Fruit fly (Drosophila melanogaster) whole organism, embryonic: ENCODE measurements around the gene Creld.

Source experiments
- Abd-B ChIP-seq: fragments of 200-800 bp; sonication (Bioruptor generic); optimal IDR thresholded peaks from 2 replicates; lab custom pipeline; 2018; ENCODE audit warnings: missing biosample characterization, mild to moderate bottlenecking, missing genetic modification characterization, moderate library complexity
- Antp ChIP-seq: fragments of 200-800 bp; sonication (Bioruptor generic); optimal IDR thresholded peaks from 3 replicates; lab custom pipeline; 2016; ENCODE audit warnings: missing biosample characterization, missing genetic modification characterization
- Asciz ChIP-seq: fragments of 200-800 bp; sonication (Bioruptor generic); optimal IDR thresholded peaks from 2 replicates; lab custom pipeline; 2017; ENCODE audit warnings: missing biosample characterization, mild to moderate bottlenecking, missing genetic modification characterization, missing genetic modification reagents
- Atf3 ChIP-seq: fragments of 200-800 bp; sonication (Bioruptor generic); optimal IDR thresholded peaks from 3 replicates; lab custom pipeline; 2016; ENCODE audit warnings: missing biosample characterization, missing genetic modification characterization
- Bgb ChIP-seq: fragments of 200-800 bp; sonication (Bioruptor generic); IDR thresholded peaks from 2 replicates; pipeline ENCODE4 v1.3.6; 2022; ENCODE audit warnings: missing biosample characterization, missing genetic modification characterization; ENCODE audit not compliant: partially characterized antibody
- C15 ChIP-seq: fragments of 200-800 bp; sonication (Bioruptor generic); IDR thresholded peaks from 3 replicates; pipeline ENCODE4 v1.3.6; 2022; ENCODE audit warnings: missing biosample characterization, missing genetic modification characterization
- CG10274 ChIP-seq: fragments of 200-800 bp; sonication (Bioruptor generic); optimal IDR thresholded peaks from 3 replicates; lab custom pipeline; 2017; ENCODE audit warnings: missing biosample characterization, mild to moderate bottlenecking, missing genetic modification characterization
- CG14667 ChIP-seq: fragments of 200-800 bp; sonication (Bioruptor generic); IDR thresholded peaks from 2 replicates; pipeline ENCODE4 v1.3.6; 2022; ENCODE audit warnings: missing biosample characterization, missing genetic modification characterization
- CG15601 ChIP-seq: fragments of 200-800 bp; sonication (Bioruptor generic); optimal IDR thresholded peaks from 3 replicates; lab custom pipeline; 2019; ENCODE audit warnings: missing biosample characterization, mild to moderate bottlenecking, missing genetic modification characterization, moderate library complexity
- CG15696 ChIP-seq: fragments of 200-800 bp; sonication (Bioruptor generic); optimal IDR thresholded peaks from 2 replicates; lab custom pipeline; 2019; ENCODE audit warnings: missing biosample characterization, mild to moderate bottlenecking, missing genetic modification characterization, moderate library complexity
- CG31365 ChIP-seq: fragments of 200-800 bp; sonication (Bioruptor generic); optimal IDR thresholded peaks from 2 replicates; lab custom pipeline; 2018; ENCODE audit warnings: missing biosample characterization, mild to moderate bottlenecking, missing genetic modification characterization
- CG31388 ChIP-seq: fragments of 200-800 bp; sonication (Bioruptor generic); optimal IDR thresholded peaks from 2 replicates; lab custom pipeline; 2016; ENCODE audit warnings: missing biosample characterization, missing genetic modification characterization
- CG32532 ChIP-seq: fragments of 200-800 bp; sonication (Bioruptor generic); IDR thresholded peaks from 2 replicates; pipeline ENCODE4 v1.3.6; 2022; ENCODE audit warnings: missing biosample characterization, missing genetic modification characterization
- CG34224 ChIP-seq: fragments of 200-800 bp; sonication (Bioruptor generic); IDR thresholded peaks from 3 replicates; pipeline ENCODE4 v1.3.6; 2022; ENCODE audit warnings: missing biosample characterization, missing genetic modification characterization; ENCODE audit not compliant: partially characterized antibody
- CG34376 ChIP-seq: fragments of 200-800 bp; sonication (Bioruptor generic); optimal IDR thresholded peaks from 2 replicates; lab custom pipeline; 2018; ENCODE audit warnings: missing biosample characterization, mild to moderate bottlenecking, missing genetic modification characterization
- CG4282 ChIP-seq: fragments of 200-800 bp; sonication (Bioruptor generic); optimal IDR thresholded peaks from 2 replicates; lab custom pipeline; 2016; ENCODE audit warnings: missing biosample characterization, missing genetic modification characterization
- CG4424 ChIP-seq: fragments of 200-800 bp; sonication (Bioruptor generic); optimal IDR thresholded peaks from 3 replicates; lab custom pipeline; 2016; ENCODE audit warnings: missing biosample characterization, missing genetic modification characterization
- CG4820 ChIP-seq: fragments of 200-800 bp; sonication (Bioruptor generic); optimal IDR thresholded peaks from 3 replicates; lab custom pipeline; 2016; ENCODE audit warnings: missing biosample characterization, missing genetic modification characterization
- CG5180 ChIP-seq: fragments of 200-800 bp; sonication (Bioruptor generic); optimal IDR thresholded peaks from 3 replicates; lab custom pipeline; 2017; ENCODE audit warnings: missing biosample characterization, missing genetic modification characterization, mild to moderate bottlenecking, moderate library complexity, missing genetic modification reagents
- CG6654 ChIP-seq: fragments of 200-800 bp; sonication (Bioruptor generic); optimal IDR thresholded peaks from 2 replicates; lab custom pipeline; 2017; ENCODE audit warnings: missing biosample characterization, mild to moderate bottlenecking, missing genetic modification characterization
- CG8290 ChIP-seq, 3 experiments: fragments of 200-800 bp; sonication (Bioruptor generic); optimal IDR thresholded peaks; 2 replicates each; lab custom pipeline; 2016 to 2019; ENCODE audit warnings: missing biosample characterization in 3 of 3, missing genetic modification characterization in 3 of 3, mild to moderate bottlenecking in 2 of 3, moderate library complexity in 1 of 3
- CHES-1-like ChIP-seq: fragments of 200-800 bp; sonication (Bioruptor generic); optimal IDR thresholded peaks from 2 replicates; lab custom pipeline; 2016; ENCODE audit warnings: missing biosample characterization, missing genetic modification characterization
- Camta ChIP-seq: fragments of 200-800 bp; sonication (Bioruptor generic); optimal IDR thresholded peaks from 2 replicates; lab custom pipeline; 2016; ENCODE audit warnings: missing biosample characterization, missing genetic modification characterization
- Dip2 ChIP-seq: fragments of 200-800 bp; sonication (Bioruptor generic); IDR thresholded peaks from 2 replicates; pipeline ENCODE4 v1.3.6; 2022; ENCODE audit warnings: missing biosample characterization, missing genetic modification characterization
- Fer1 ChIP-seq: fragments of 200-800 bp; sonication (Bioruptor generic); optimal IDR thresholded peaks from 2 replicates; lab custom pipeline; 2017; ENCODE audit warnings: missing biosample characterization, mild to moderate bottlenecking, missing genetic modification characterization
- MTF-1 ChIP-seq: fragments of 200-800 bp; sonication (Bioruptor generic); optimal IDR thresholded peaks from 2 replicates; lab custom pipeline; 2018; ENCODE audit warnings: missing biosample characterization, mild to moderate bottlenecking, missing genetic modification characterization, borderline replicate concordance
- Max ChIP-seq: fragments of 200-800 bp; sonication (Bioruptor generic); optimal IDR thresholded peaks from 2 replicates; lab custom pipeline; 2016; ENCODE audit warnings: missing biosample characterization, mild to moderate bottlenecking, missing genetic modification characterization
- NC2β ChIP-seq: fragments of 200-800 bp; sonication (Bioruptor generic); optimal IDR thresholded peaks from 2 replicates; lab custom pipeline; 2016; ENCODE audit warnings: missing biosample characterization, missing genetic modification characterization
- Opbp ChIP-seq: fragments of 200-800 bp; sonication (Bioruptor generic); IDR thresholded peaks from 3 replicates; pipeline ENCODE4 v1.3.6; 2022; ENCODE audit warnings: missing biosample characterization, missing genetic modification characterization; ENCODE audit not compliant: partially characterized antibody
- Scr ChIP-seq: fragments of 200-800 bp; sonication (Bioruptor generic); IDR thresholded peaks from 2 replicates; pipeline ENCODE4 v1.3.6; 2022; ENCODE audit warnings: missing biosample characterization, missing genetic modification characterization; ENCODE audit not compliant: partially characterized antibody
- Trl ChIP-seq, 3 experiments: fragments of >200 bp in 2 of 3; fragments of 200-800 bp in 1 of 3; sonication (Bioruptor generic) in 1 of 3; optimal IDR thresholded peaks; 2 replicates in 1 of 3; 3 replicates in 2 of 3; lab custom pipeline; 2016 to 2017; ENCODE audit warnings: missing biosample characterization in 1 of 3, missing genetic modification characterization in 1 of 3
- Xrp1 ChIP-seq: fragments of 200-800 bp; sonication (Bioruptor generic); IDR thresholded peaks from 2 replicates; pipeline ENCODE4 v1.3.6; 2022; ENCODE audit warnings: missing biosample characterization, missing genetic modification characterization
- ase ChIP-seq: fragments of 200-800 bp; sonication (Bioruptor generic); IDR thresholded peaks from 3 replicates; pipeline ENCODE4 v1.3.6; 2022; ENCODE audit warnings: missing biosample characterization, missing genetic modification characterization
- ash1 ChIP-seq: fragments of 200-800 bp; sonication (Bioruptor generic); optimal IDR thresholded peaks from 2 replicates; lab custom pipeline; 2018; ENCODE audit warnings: missing biosample characterization, mild to moderate bottlenecking, missing genetic modification characterization
- bbx ChIP-seq: fragments of 200-800 bp; sonication (Bioruptor generic); IDR thresholded peaks from 2 replicates; pipeline ENCODE4 v1.3.6; 2022; ENCODE audit warnings: missing biosample characterization, missing genetic modification characterization; ENCODE audit not compliant: partially characterized antibody
- bcd ChIP-seq: fragments of 200-800 bp; sonication (Bioruptor generic); optimal IDR thresholded peaks from 2 replicates; lab custom pipeline; 2017; ENCODE audit warnings: missing biosample characterization, mild to moderate bottlenecking, missing genetic modification characterization
- bigmax ChIP-seq: fragments of 200-800 bp; sonication (Bioruptor generic); optimal IDR thresholded peaks from 2 replicates; lab custom pipeline; 2018; ENCODE audit warnings: missing biosample characterization, mild to moderate bottlenecking, missing genetic modification characterization
- br ChIP-seq: fragments of >200 bp; optimal IDR thresholded peaks from 2 replicates; lab custom pipeline; 2017
- crc ChIP-seq: fragments of 200-800 bp; sonication (Bioruptor generic); optimal IDR thresholded peaks from 2 replicates; lab custom pipeline; 2016; ENCODE audit warnings: missing biosample characterization, missing genetic modification characterization
- crp ChIP-seq, 2 experiments: fragments of 200-800 bp; sonication (Bioruptor generic); optimal IDR thresholded peaks; 2 replicates in 1 of 2; 3 replicates in 1 of 2; lab custom pipeline; 2017; ENCODE audit warnings: missing biosample characterization in 2 of 2, missing genetic modification characterization in 2 of 2, mild to moderate bottlenecking in 1 of 2, moderate library complexity in 1 of 2
- dm ChIP-seq: fragments of 200-800 bp; sonication (Bioruptor generic); optimal IDR thresholded peaks from 3 replicates; lab custom pipeline; 2016; ENCODE audit warnings: missing biosample characterization, missing genetic modification characterization
- dpn ChIP-seq, 2 experiments: fragments of 200-800 bp; sonication (Bioruptor generic); optimal IDR thresholded peaks; 3 replicates each; lab custom pipeline; 2016; ENCODE audit warnings: missing biosample characterization in 2 of 2, missing genetic modification characterization in 2 of 2
- h ChIP-seq: fragments of >200 bp; optimal IDR thresholded peaks from 2 replicates; lab custom pipeline; 2017
- inv ChIP-seq: fragments of 200-800 bp; sonication (Bioruptor generic); IDR thresholded peaks from 2 replicates; pipeline ENCODE4 v1.3.6; 2022; ENCODE audit warnings: missing biosample characterization, missing genetic modification characterization; ENCODE audit not compliant: partially characterized antibody
- lbe ChIP-seq: fragments of 200-800 bp; sonication (Bioruptor generic); optimal IDR thresholded peaks from 2 replicates; lab custom pipeline; 2016; ENCODE audit warnings: missing biosample characterization, mild to moderate bottlenecking, missing genetic modification characterization
- salm ChIP-seq: fragments of 200-800 bp; sonication (Bioruptor generic); optimal IDR thresholded peaks from 2 replicates; lab custom pipeline; 2018; ENCODE audit warnings: missing biosample characterization, mild to moderate bottlenecking, missing genetic modification characterization
- unpg ChIP-seq: fragments of 200-800 bp; sonication (Bioruptor generic); optimal IDR thresholded peaks from 3 replicates; lab custom pipeline; 2018; ENCODE audit warnings: missing biosample characterization, mild to moderate bottlenecking, missing genetic modification characterization, moderate library complexity

The Creld gene

DNA sequence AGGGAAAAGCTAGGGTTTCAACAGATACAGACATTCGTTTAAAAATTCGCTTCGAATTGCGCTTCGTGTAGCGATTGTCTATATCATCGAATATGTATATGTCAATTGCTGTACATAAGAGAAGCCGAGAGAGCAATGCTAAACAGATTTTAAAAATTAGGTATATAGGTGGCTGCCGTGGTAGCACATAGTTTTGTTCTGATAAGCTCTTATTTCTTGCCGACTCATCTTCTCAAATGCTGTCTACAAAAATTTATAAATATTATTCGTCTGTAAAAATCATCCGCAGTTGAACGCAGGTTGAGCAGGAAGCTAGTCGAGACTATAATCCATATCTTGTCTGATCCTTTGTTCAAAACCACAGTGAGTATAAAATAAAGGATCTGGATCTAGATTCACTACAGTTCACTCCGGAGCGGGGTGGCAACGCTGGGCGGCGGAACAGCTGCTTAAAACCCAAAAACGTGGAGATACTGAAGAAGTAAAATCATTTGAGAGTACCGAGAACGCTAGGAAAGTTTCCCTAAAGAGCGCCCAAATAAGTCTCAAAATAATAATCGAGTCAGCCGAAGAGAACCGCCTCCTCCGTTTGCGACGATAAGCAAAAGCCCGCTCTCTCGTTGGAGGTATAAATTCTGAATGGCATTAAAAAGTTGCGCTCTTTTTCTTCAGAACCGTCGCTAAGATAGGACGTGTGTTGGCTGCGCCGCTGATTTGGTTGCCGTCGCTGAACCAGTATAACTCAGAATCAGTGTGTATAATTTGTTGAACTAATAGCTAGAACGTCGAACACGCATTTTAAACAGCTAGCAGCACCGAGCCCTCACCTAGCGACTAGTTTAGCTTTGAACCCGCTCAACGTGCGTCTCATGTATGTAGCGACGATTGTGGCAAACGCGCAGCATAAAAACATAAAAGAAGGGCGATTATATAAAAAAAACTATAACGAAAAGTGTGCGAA is 5.6 kb downstream of the Creld start (continued):
- TF ChIP-seq Xrp1 (GFP tag; lab: Robert Waterston, UW), result no peak
- TF ChIP-seq inv (GFP tag; lab: Robert Waterston, UW), result peak; percentile 29
- peak; percentile 53; the same call in 1 of the 2 replicates for TF ChIP-seq Bgb (GFP tag; lab: Robert Waterston, UW)
- peak; percentile 36 for TF ChIP-seq CG31365 (tag; lab: Kevin White, UChicago)
- TF ChIP-seq CG6654 (GFP tag; lab: Kevin White, UChicago), result no peak
- peak; percentile 70 for TF ChIP-seq CG34224
- TF ChIP-seq CG34376 (GFP tag; lab: Kevin White, UChicago), result peak; percentile 89
- no peak for TF ChIP-seq NC2β (GFP tag; lab: Kevin White, UChicago)
- no peak for TF ChIP-seq Camta (GFP tag; lab: Kevin White, UChicago)
- peak; percentile 53 for TF ChIP-seq lbe (GFP tag; lab: Kevin White, UChicago)
- no peak for TF ChIP-seq h (lab: Kevin White, UChicago)
- no peak for TF ChIP-seq CG14667 (GFP tag; lab: Robert Waterston, UW)
- TF ChIP-seq MTF-1 (GFP tag; lab: Kevin White, UChicago), result peak; percentile 14
- TF ChIP-seq CG10274, result no peak
- TF ChIP-seq Trl (optimal IDR thresholded peaks at IDR 0.05; lab: Kevin White, UChicago), result peak; percentile 87 to 95
- TF ChIP-seq Trl (GFP tag; optimal IDR thresholded peaks at IDR 0.05; lab: Kevin White, UChicago), result no peak
- no peak for TF ChIP-seq bcd (GFP tag; lab: Kevin White, UChicago)
- peak; percentile 31 for TF ChIP-seq Max (GFP tag; lab: Kevin White, UChicago)
- no peak for TF ChIP-seq bigmax (GFP tag; lab: Kevin White, UChicago)
- TF ChIP-seq ase (GFP tag; lab: Robert Waterston, UW), result no peak
- peak; percentile 19; the same call in 1 of the 2 replicates for TF ChIP-seq Scr
- TF ChIP-seq CG8290 (GFP tag; optimal IDR thresholded peaks at IDR 0.05; lab: Kevin White, UChicago), result no peak
- TF ChIP-seq CG8290 (tag; optimal IDR thresholded peaks at IDR 0.05; lab: Kevin White, UChicago), result peak in 1 of 2 experiments; percentile 53
- TF ChIP-seq CG31388, result no peak
- peak; percentile 46; the same call in 1 of the 2 replicates for TF ChIP-seq CG32532 (GFP tag; lab: Robert Waterston, UW)
- peak; percentile 23 for TF ChIP-seq CG4424 (GFP tag; lab: Kevin White, UChicago)
- TF ChIP-seq CG5180, result peak; percentile 45
- TF ChIP-seq CG15696, result peak; percentile 4
- TF ChIP-seq Asciz (GFP tag; lab: Kevin White, UChicago), result no peak
- TF ChIP-seq salm (tag; lab: Kevin White, UChicago), result peak; percentile 8
- TF ChIP-seq crc (GFP tag; lab: Kevin White, UChicago), result no peak
- no peak for TF ChIP-seq Abd-B (GFP tag; lab: Kevin White, UChicago)
- no peak for TF ChIP-seq dpn (GFP tag; optimal IDR thresholded peaks at IDR 0.05; lab: Kevin White, UChicago)
- no peak for TF ChIP-seq br
- no peak for TF ChIP-seq C15 (GFP tag; lab: Robert Waterston, UW)
- no peak for TF ChIP-seq ash1 (GFP tag; lab: Kevin White, UChicago)
- TF ChIP-seq CG4820 (GFP tag; lab: Kevin White, UChicago), result no peak
- no peak for TF ChIP-seq Antp
- no peak for TF ChIP-seq Opbp
- peak; percentile 43; the same call in 1 of the 2 replicates for TF ChIP-seq bbx (GFP tag; lab: Robert Waterston, UW)
- no peak for TF ChIP-seq Atf3 (GFP tag; lab: Kevin White, UChicago)
- TF ChIP-seq crp (GFP tag; optimal IDR thresholded peaks at IDR 0.05; lab: Kevin White, UChicago), result peak; percentile 48 to 92
- TF ChIP-seq dm, result peak; percentile 80
- TF ChIP-seq Dip2 (GFP tag; lab: Robert Waterston, UW), result no peak
- TF ChIP-seq CG15601, result peak; percentile 17
- peak; percentile 22 for TF ChIP-seq unpg (GFP tag; lab: Kevin White, UChicago)
- TF ChIP-seq Fer1 (GFP tag; lab: Kevin White, UChicago), result peak; percentile 70
- TF ChIP-seq CHES-1-like, result no peak
- peak; percentile 17 for TF ChIP-seq CG4282 (GFP tag; lab: Kevin White, UChicago)
